Worm (Caenorhabditis elegans): ENCODE measurements around the gene F28F5.6.

The F28F5.6 gene

ce11 chrIII:6805397-6805796 lies 13.8 kb downstream of the F28F5.6 start (continued):
- TF ChIP-seq Y95B8A.8 (GFP tag; IDR thresholded peaks at IDR 0.05) (no peak), F22D6.2 (tag; optimal IDR thresholded peaks at IDR 0.05) (no peak), T07F8.4 (tag; optimal IDR thresholded peaks at IDR 0.05) (peak; percentile 12), egl-44 (GFP tag; IDR thresholded peaks at IDR 0.05) (no peak), ama-1 (optimal IDR thresholded peaks at IDR 0.05) (no peak), ama-1 (GFP tag; optimal IDR thresholded peaks at IDR 0.05) (peak in 1 of 2 experiments; percentile 74), xnd-1 (tag; optimal IDR thresholded peaks at IDR 0.05) (no peak), F33H1.4 (GFP tag; IDR thresholded peaks at IDR 0.05) (peak; percentile 16; the same call in 1 of the 2 replicates), ZK185.1 (tag; optimal IDR thresholded peaks at IDR 0.05; ENCODE audit: poor library complexity, severe bottlenecking) (peak; percentile 6), F23B12.7 (tag; optimal IDR thresholded peaks at IDR 0.05; ENCODE audit: insufficient read depth) (peak; percentile 70), gei-17 (GFP tag; optimal IDR thresholded peaks at IDR 0.05) (no peak), tlf-1 (GFP tag; optimal IDR thresholded peaks at IDR 0.05) (no peak), B0261.1 (tag; optimal IDR thresholded peaks at IDR 0.05) (peak; percentile 76), lin-40 (tag; optimal IDR thresholded peaks at IDR 0.05) (no peak), sea-2 (GFP tag; IDR thresholded peaks at IDR 0.05) (no peak), bed-2 (GFP tag; IDR thresholded peaks at IDR 0.05) (no peak), ceh-58 (GFP tag; IDR thresholded peaks at IDR 0.05) (no peak), madf-10 (tag; optimal IDR thresholded peaks at IDR 0.05) (no peak), Y79H2A.3 (GFP tag; conservative IDR thresholded peaks at IDR 0.05) (no peak), F37B4.10 (GFP tag; IDR thresholded peaks at IDR 0.05) (no peak), Y56A3A.18 (GFP tag; IDR thresholded peaks at IDR 0.05) (no peak), lin-54 (GFP tag; optimal IDR thresholded peaks at IDR 0.05) (no peak), ets-4 (GFP tag; optimal IDR thresholded peaks at IDR 0.05) (no peak), F49E8.2 (tag; optimal IDR thresholded peaks at IDR 0.05; ENCODE audit: insufficient read depth) (no peak), mcd-1 (GFP tag; IDR thresholded peaks at IDR 0.05) (no peak; the same call in 1 of the 2 replicates), nhr-80 (tag; optimal IDR thresholded peaks at IDR 0.05) (peak; percentile 19), nhr-120 (GFP tag; IDR thresholded peaks at IDR 0.05) (no peak), nfyb-1 (GFP tag; IDR thresholded peaks at IDR 0.05) (peak; percentile 70; the same call in 1 of the 2 replicates), sdz-38 (tag; optimal IDR thresholded peaks at IDR 0.05) (no peak), K11D2.4 (GFP tag; IDR thresholded peaks at IDR 0.05) (no peak), ztf-26 (tag; optimal IDR thresholded peaks at IDR 0.05) (no peak), lag-1 (GFP tag; IDR thresholded peaks at IDR 0.05) (no peak), F55B11.4 (tag; optimal IDR thresholded peaks at IDR 0.05; ENCODE audit: borderline replicate concordance, insufficient read depth) (no peak), cebp-1 (GFP tag; IDR thresholded peaks at IDR 0.05) (no peak), cebp-1 (tag; optimal IDR thresholded peaks at IDR 0.05) (no peak), mel-28 (tag; optimal IDR thresholded peaks at IDR 0.05; ENCODE audit: borderline replicate concordance) (no peak), dpff-1 (tag; optimal IDR thresholded peaks at IDR 0.05) (no peak), ceh-79 (tag; optimal IDR thresholded peaks at IDR 0.05) (no peak), tbp1 (GFP tag; optimal IDR thresholded peaks at IDR 0.05) (peak; percentile 96), chd-7 (tag; optimal IDR thresholded peaks at IDR 0.05) (no peak), rcor-1 (GFP tag; IDR thresholded peaks at IDR 0.05) (0 out of 2 replicates have a peak, but pooled peaks have one; percentile 32), snpc-1.1 (tag; optimal IDR thresholded peaks at IDR 0.05; ENCODE audit: insufficient read depth) (no peak), repo-1 (tag; optimal IDR thresholded peaks at IDR 0.05) (no peak), attf-3 (GFP tag; conservative IDR thresholded peaks at IDR 0.05) (peak; percentile 26; the same call in 1 of the 2 replicates), zim-3 (tag; optimal IDR thresholded peaks at IDR 0.05) (no peak), ztf-3 (GFP tag; optimal IDR thresholded peaks at IDR 0.05) (no peak), hlh-12 (tag; optimal IDR thresholded peaks at IDR 0.05) (no peak), sptf-2 (GFP tag; optimal IDR thresholded peaks at IDR 0.05) (no peak), aptf-3 (GFP tag; IDR thresholded peaks at IDR 0.05) (no peak), bed-1 (GFP tag; IDR thresholded peaks at IDR 0.05) (no peak)
